Fruit fly (Drosophila melanogaster) whole organism, embryonic: Measurements from ENCODE around the gene Men.
"Not testable (repeated sequence)": the region's sequence is repeated elsewhere in the genome, so short reads cannot be mapped to it uniquely, and the experiment has no call there.

ENCODE experiments used
- Atf3 ChIP-seq: fragments of 200-800 bp; sonication (Bioruptor generic); optimal IDR thresholded peaks from 3 replicates; lab custom pipeline; 2016; ENCODE audit warnings: missing biosample characterization, missing genetic modification characterization
- BEAF-32 ChIP-seq: fragments of 200-800 bp; sonication (Bioruptor generic); optimal IDR thresholded peaks from 3 replicates; lab custom pipeline; 2017; ENCODE audit warnings: missing biosample characterization, missing genetic modification characterization, mild to moderate bottlenecking, moderate library complexity, missing genetic modification reagents
- CG13296 ChIP-seq: fragments of 200-800 bp; sonication (Bioruptor generic); optimal IDR thresholded peaks from 3 replicates; lab custom pipeline; 2018; ENCODE audit warnings: missing biosample characterization, mild to moderate bottlenecking, missing genetic modification characterization
- CG14667 ChIP-seq: fragments of 200-800 bp; sonication (Bioruptor generic); IDR thresholded peaks from 2 replicates; pipeline ENCODE4 v1.3.6; 2022; ENCODE audit warnings: missing biosample characterization, missing genetic modification characterization
- CG16815 ChIP-seq: fragments of 200-800 bp; sonication (Bioruptor generic); optimal IDR thresholded peaks from 3 replicates; lab custom pipeline; 2017; ENCODE audit warnings: missing biosample characterization, mild to moderate bottlenecking, missing genetic modification characterization
- CG18476 ChIP-seq: fragments of 200-800 bp; sonication (Bioruptor generic); optimal IDR thresholded peaks from 2 replicates; lab custom pipeline; 2016; ENCODE audit warnings: missing biosample characterization, mild to moderate bottlenecking, missing genetic modification characterization
- CG33213 ChIP-seq: fragments of 200-800 bp; sonication (Bioruptor generic); optimal IDR thresholded peaks from 3 replicates; lab custom pipeline; 2016; ENCODE audit warnings: missing biosample characterization, missing genetic modification characterization
- CG3847 ChIP-seq: fragments of 200-800 bp; sonication (Bioruptor generic); IDR thresholded peaks from 2 replicates; pipeline ENCODE4 v1.3.6; 2022; ENCODE audit warnings: missing biosample characterization, missing genetic modification characterization
- CG3995 ChIP-seq: fragments of 200-800 bp; sonication (Bioruptor generic); optimal IDR thresholded peaks from 3 replicates; lab custom pipeline; 2016; ENCODE audit warnings: missing biosample characterization, missing genetic modification characterization
- CG4730 ChIP-seq: fragments of 200-800 bp; sonication (Bioruptor generic); IDR thresholded peaks from 2 replicates; pipeline ENCODE4 v1.3.6; 2022; ENCODE audit warnings: missing biosample characterization, missing genetic modification characterization
- CG8359 ChIP-seq: fragments of 200-800 bp; sonication (Bioruptor generic); optimal IDR thresholded peaks from 2 replicates; lab custom pipeline; 2017; ENCODE audit warnings: missing biosample characterization, mild to moderate bottlenecking, missing genetic modification characterization, borderline replicate concordance
- CG9797 ChIP-seq: fragments of 200-800 bp; sonication (Bioruptor generic); optimal IDR thresholded peaks from 3 replicates; lab custom pipeline; 2018; ENCODE audit warnings: missing biosample characterization, mild to moderate bottlenecking, missing genetic modification characterization
- Dfd ChIP-seq, 2 experiments: fragments of >200 bp; optimal IDR thresholded peaks; 2 replicates each; lab custom pipeline; 2017; ENCODE audit warnings: missing biosample characterization in 2 of 2, missing genetic modification characterization in 2 of 2
- Dp ChIP-seq: fragments of 200-800 bp; sonication (Bioruptor generic); optimal IDR thresholded peaks from 2 replicates; lab custom pipeline; 2018; ENCODE audit warnings: missing biosample characterization, mild to moderate bottlenecking, missing genetic modification characterization, moderate library complexity
- E2f2 ChIP-seq: fragments of 200-800 bp; sonication (Bioruptor generic); IDR thresholded peaks from 2 replicates; pipeline ENCODE4 v1.3.6; 2022; ENCODE audit warnings: missing biosample characterization, missing genetic modification characterization
- Ets65A ChIP-seq: fragments of 200-800 bp; sonication (Bioruptor generic); peaks from one replicate; lab custom pipeline; 2016; ENCODE audit warnings: missing biosample characterization, missing genetic modification characterization
- MBD-R2 ChIP-seq: fragments of 200-800 bp; sonication (Bioruptor generic); IDR thresholded peaks from 2 replicates; pipeline ENCODE4 v1.3.6; 2022; ENCODE audit warnings: missing biosample characterization, missing genetic modification characterization
- Myb ChIP-seq: fragments of 200-800 bp; sonication (Bioruptor generic); optimal IDR thresholded peaks from 2 replicates; lab custom pipeline; 2016; ENCODE audit warnings: missing biosample characterization, missing genetic modification characterization
- Ptx1 ChIP-seq: fragments of 200-800 bp; sonication (Bioruptor generic); IDR thresholded peaks from 2 replicates; pipeline ENCODE4 v1.3.6; 2022; ENCODE audit warnings: missing biosample characterization, missing genetic modification characterization
- Sin3A ChIP-seq: fragments of >200 bp; optimal IDR thresholded peaks from 2 replicates; lab custom pipeline; 2018
- Sry-δ ChIP-seq: fragments of 200-800 bp; sonication (Bioruptor generic); optimal IDR thresholded peaks from 2 replicates; lab custom pipeline; 2016; ENCODE audit warnings: missing biosample characterization, missing genetic modification characterization
- gfzf ChIP-seq: fragments of 200-800 bp; sonication (Bioruptor generic); optimal IDR thresholded peaks from 2 replicates; lab custom pipeline; 2016; ENCODE audit warnings: missing biosample characterization, mild to moderate bottlenecking, missing genetic modification characterization, moderate library complexity
- jumu ChIP-seq: fragments of 200-800 bp; sonication (Bioruptor generic); optimal IDR thresholded peaks from 3 replicates; lab custom pipeline; 2016; ENCODE audit warnings: missing biosample characterization, missing genetic modification characterization
- ken ChIP-seq: fragments of 200-800 bp; sonication (Bioruptor generic); IDR thresholded peaks from 3 replicates; pipeline ENCODE4 v1.3.6; 2022; ENCODE audit warnings: missing biosample characterization, missing genetic modification characterization
- knrl ChIP-seq: fragments of 200-800 bp; sonication (Bioruptor generic); IDR thresholded peaks from 3 replicates; pipeline ENCODE4 v1.3.6; 2022; ENCODE audit warnings: missing biosample characterization, missing genetic modification characterization; ENCODE audit not compliant: partially characterized antibody
- lola ChIP-seq, 3 experiments: fragments of >200 bp in 2 of 3; fragments of 200-800 bp in 1 of 3; sonication (Bioruptor generic) in 1 of 3; optimal IDR thresholded peaks; 2 replicates each; lab custom pipeline; 2017 to 2019; ENCODE audit warnings: missing biosample characterization in 3 of 3, missing genetic modification characterization in 3 of 3, mild to moderate bottlenecking in 1 of 3, moderate library complexity in 1 of 3
- nmo ChIP-seq: fragments of 200-800 bp; sonication (Bioruptor generic); optimal IDR thresholded peaks from 2 replicates; lab custom pipeline; 2018; ENCODE audit warnings: missing biosample characterization, mild to moderate bottlenecking, missing genetic modification characterization, moderate library complexity
- phol ChIP-seq: fragments of 200-800 bp; sonication (Bioruptor generic); optimal IDR thresholded peaks from 3 replicates; lab custom pipeline; 2018; ENCODE audit warnings: missing biosample characterization, mild to moderate bottlenecking, missing genetic modification characterization, moderate library complexity
- prd ChIP-seq, 3 experiments: fragments of >200 bp in 2 of 3; fragments of 200-800 bp in 1 of 3; sonication (Bioruptor generic) in 1 of 3; optimal IDR thresholded peaks in 2 of 3; IDR thresholded peaks in 1 of 3; 2 replicates in 2 of 3; 3 replicates in 1 of 3; pipeline versions ENCODE4 v1.3.6 to Lab custom; 2017 to 2022; ENCODE audit warnings: missing biosample characterization in 1 of 3, missing genetic modification characterization in 1 of 3
- pum ChIP-seq: fragments of 200-800 bp; sonication (Bioruptor generic); optimal IDR thresholded peaks from 2 replicates; lab custom pipeline; 2016; ENCODE audit warnings: missing biosample characterization, missing genetic modification characterization
- pzg ChIP-seq: fragments of 200-800 bp; sonication (Bioruptor generic); optimal IDR thresholded peaks from 3 replicates; lab custom pipeline; 2018; ENCODE audit warnings: missing biosample characterization, mild to moderate bottlenecking, missing genetic modification characterization, moderate library complexity
- row ChIP-seq: fragments of 200-800 bp; sonication (Bioruptor generic); IDR thresholded peaks from 3 replicates; pipeline ENCODE4 v1.3.6; 2022; ENCODE audit warnings: missing biosample characterization, missing genetic modification characterization
- sisA ChIP-seq: fragments of 200-800 bp; sonication (Bioruptor generic); IDR thresholded peaks from 2 replicates; pipeline ENCODE4 v1.3.6; 2022; ENCODE audit warnings: missing biosample characterization, missing genetic modification characterization
- stwl ChIP-seq: fragments of 200-800 bp; sonication (Bioruptor generic); optimal IDR thresholded peaks from 3 replicates; lab custom pipeline; 2018; ENCODE audit warnings: missing biosample characterization, mild to moderate bottlenecking, missing genetic modification characterization, moderate library complexity

The Men gene

dm6 chr3R:12712178-12713172, 9.8 kb downstream of the Men start, which contains the start of gene PolQ (continued):
- TF ChIP-seq lola (GFP tag; optimal IDR thresholded peaks at IDR 0.05; lab: Kevin White, UChicago) (peak in 1 of 3 experiments; percentile 90), CG4730 (GFP tag; lab: Robert Waterston, UW) (0 out of 2 replicates have a peak, but pooled peaks have one; percentile 20), CG3847 (GFP tag; lab: Robert Waterston, UW) (peak; percentile 62), ken (GFP tag; lab: Robert Waterston, UW) (peak; percentile 53; the same call in 1 of the 3 replicates), row (GFP tag; lab: Robert Waterston, UW) (peak; percentile 74), prd (GFP tag; IDR thresholded peaks at IDR 0.05; lab: Robert Waterston, UW) (peak; percentile 63; the same call in 1 of the 3 replicates), Myb (GFP tag; lab: Kevin White, UChicago) (peak; percentile 91), CG9797 (GFP tag; lab: Kevin White, UChicago) (peak; percentile 57), BEAF-32 (GFP tag; lab: Kevin White, UChicago) (peak; percentile 31), Dp (GFP tag; lab: Kevin White, UChicago) (peak; percentile 61), knrl (GFP tag; lab: Robert Waterston, UW) (peak; percentile 33; the same call in 1 of the 3 replicates), phol (tag; lab: Kevin White, UChicago) (peak; percentile 10), Dfd (GFP tag; optimal IDR thresholded peaks at IDR 0.05; lab: Kevin White, UChicago) (peak in 1 of 2 experiments; percentile 97), pzg (peak; percentile 40), Ets65A (GFP tag; lab: Kevin White, UChicago) (peak; percentile 89), jumu (GFP tag; lab: Kevin White, UChicago) (peak; percentile 19), Ptx1 (peak; percentile 25; the same call in 1 of the 2 replicates), CG16815 (GFP tag; lab: Kevin White, UChicago) (peak; percentile 10), pum (peak; percentile 36), CG14667 (GFP tag; lab: Robert Waterston, UW) (peak; percentile 23; the same call in 1 of the 2 replicates), nmo (GFP tag; lab: Kevin White, UChicago) (peak; percentile 36), sisA (GFP tag; lab: Robert Waterston, UW) (peak; percentile 60), Sry-δ (GFP tag; lab: Kevin White, UChicago) (peak; percentile 10), CG3995 (GFP tag; lab: Kevin White, UChicago) (peak; percentile 15), CG33213 (GFP tag; lab: Kevin White, UChicago) (peak; percentile 43), CG8359 (GFP tag; lab: Kevin White, UChicago) (peak; percentile 96)
- TF ChIP-seq prd (optimal IDR thresholded peaks at IDR 0.05; lab: Kevin White, UChicago), result not testable (repeated sequence)

- TF ChIP-seq CG18476 (GFP tag; lab: Kevin White, UChicago) (no peak), pzg (peak; percentile 34), Myb (GFP tag; lab: Kevin White, UChicago) (peak; percentile 85), CG9797 (GFP tag; lab: Kevin White, UChicago) (peak; percentile 40), Atf3 (GFP tag; lab: Kevin White, UChicago) (no peak), E2f2 (GFP tag; lab: Robert Waterston, UW) (peak; percentile 59), MBD-R2 (GFP tag; lab: Robert Waterston, UW) (peak; percentile 44; the same call in 1 of the 2 replicates), Sin3A (no peak), CG13296 (GFP tag; lab: Kevin White, UChicago) (no peak), gfzf (peak; percentile 68), stwl (peak; percentile 5), Dp (GFP tag; lab: Kevin White, UChicago) (peak; percentile 53)
Observed at dm6 chr3R:12704861-12705260, 17.4 kb downstream of the Men start, which contains the start of gene CG12279. Gene CG12279 (plus strand): TSS chr3R:12705094.
